Fruit fly (Drosophila melanogaster) whole organism, embryonic: Measurements from ENCODE around the gene CG4210.

Source experiments
- Asciz ChIP-seq: fragments of 200-800 bp; sonication (Bioruptor generic); optimal IDR thresholded peaks from 2 replicates; lab custom pipeline; 2017; ENCODE audit warnings: missing biosample characterization, mild to moderate bottlenecking, missing genetic modification characterization, missing genetic modification reagents
- Awh ChIP-seq: fragments of 200-800 bp; sonication (Bioruptor generic); IDR thresholded peaks from 2 replicates; pipeline ENCODE4, ENCODE4 v1.3.6; 2022; ENCODE audit warnings: missing biosample characterization, missing genetic modification characterization
- BEAF-32 ChIP-seq: fragments of 200-800 bp; sonication (Bioruptor generic); optimal IDR thresholded peaks from 3 replicates; lab custom pipeline; 2017; ENCODE audit warnings: missing biosample characterization, missing genetic modification characterization, mild to moderate bottlenecking, moderate library complexity, missing genetic modification reagents
- CG11560 ChIP-seq: fragments of 200-800 bp; sonication (Bioruptor generic); IDR thresholded peaks from 3 replicates; pipeline ENCODE4 v1.3.6; 2022; ENCODE audit warnings: missing biosample characterization, missing genetic modification characterization
- CG12659 ChIP-seq: fragments of 200-800 bp; sonication (Bioruptor generic); optimal IDR thresholded peaks from 3 replicates; lab custom pipeline; 2017; ENCODE audit warnings: mild to moderate bottlenecking, missing biosample characterization, missing genetic modification reagents, missing genetic modification characterization
- CG13123 ChIP-seq: fragments of 200-800 bp; sonication (Bioruptor generic); optimal IDR thresholded peaks from 2 replicates; lab custom pipeline; 2016; ENCODE audit warnings: missing biosample characterization, missing genetic modification characterization
- CG14710 ChIP-seq: fragments of 200-800 bp; sonication (Bioruptor generic); optimal IDR thresholded peaks from 3 replicates; lab custom pipeline; 2019; ENCODE audit warnings: missing biosample characterization, mild to moderate bottlenecking, missing genetic modification characterization, moderate library complexity
- CG15479 ChIP-seq: fragments of 200-800 bp; sonication (Bioruptor generic); optimal IDR thresholded peaks from 3 replicates; lab custom pipeline; 2019; ENCODE audit warnings: missing biosample characterization, mild to moderate bottlenecking, missing genetic modification characterization, moderate library complexity
- CG17829 ChIP-seq: fragments of 200-800 bp; optimal IDR thresholded peaks from 2 replicates; lab custom pipeline; 2019; ENCODE audit warnings: missing biosample characterization, mild to moderate bottlenecking, missing genetic modification characterization, moderate library complexity
- CG18011 ChIP-seq: fragments of 200-800 bp; sonication (Bioruptor generic); optimal IDR thresholded peaks from 2 replicates; lab custom pipeline; 2017; ENCODE audit warnings: missing biosample characterization, missing genetic modification characterization, mild to moderate bottlenecking, moderate library complexity, missing genotype
- CG2120 ChIP-seq: fragments of 200-800 bp; sonication (Bioruptor generic); optimal IDR thresholded peaks from 3 replicates; lab custom pipeline; 2016; ENCODE audit warnings: missing biosample characterization, missing genetic modification characterization
- CG2889 ChIP-seq: fragments of 200-800 bp; sonication (Bioruptor generic); IDR thresholded peaks from 3 replicates; pipeline ENCODE4 v1.3.6; 2022; ENCODE audit warnings: missing biosample characterization, missing genetic modification characterization
- CG3281 ChIP-seq: fragments of 200-800 bp; sonication (Bioruptor generic); optimal IDR thresholded peaks from 3 replicates; lab custom pipeline; 2017; ENCODE audit warnings: missing biosample characterization, mild to moderate bottlenecking, missing genetic modification characterization
- CG33557 ChIP-seq: fragments of 200-800 bp; sonication (Bioruptor generic); optimal IDR thresholded peaks from 2 replicates; lab custom pipeline; 2019; ENCODE audit warnings: missing biosample characterization, mild to moderate bottlenecking, missing genetic modification characterization, moderate library complexity
- CG4282 ChIP-seq: fragments of 200-800 bp; sonication (Bioruptor generic); optimal IDR thresholded peaks from 2 replicates; lab custom pipeline; 2016; ENCODE audit warnings: missing biosample characterization, missing genetic modification characterization
- CG4617 ChIP-seq: fragments of 200-800 bp; sonication (Bioruptor generic); optimal IDR thresholded peaks from 3 replicates; lab custom pipeline; 2016; ENCODE audit warnings: missing biosample characterization, missing genetic modification characterization, borderline replicate concordance
- CG6175 ChIP-seq: fragments of 200-800 bp; sonication (Bioruptor generic); IDR thresholded peaks from 3 replicates; pipeline ENCODE4 v1.3.6; 2022; ENCODE audit warnings: missing biosample characterization, missing genetic modification characterization
- CG7372 ChIP-seq: fragments of 200-800 bp; sonication (Bioruptor generic); IDR thresholded peaks from 2 replicates; pipeline ENCODE4 v1.3.6; 2022; ENCODE audit warnings: missing biosample characterization, missing genetic modification characterization
- E2f2 ChIP-seq: fragments of 200-800 bp; sonication (Bioruptor generic); IDR thresholded peaks from 2 replicates; pipeline ENCODE4 v1.3.6; 2022; ENCODE audit warnings: missing biosample characterization, missing genetic modification characterization
- Hr51 ChIP-seq, 2 experiments: fragments of 200-800 bp; sonication (Bioruptor generic); optimal IDR thresholded peaks; 2 replicates in 1 of 2; 3 replicates in 1 of 2; lab custom pipeline; 2016 to 2018; ENCODE audit warnings: missing biosample characterization in 2 of 2, missing genetic modification characterization in 2 of 2, mild to moderate bottlenecking in 1 of 2, moderate library complexity in 1 of 2
- Rx ChIP-seq: fragments of 200-800 bp; sonication (Bioruptor generic); IDR thresholded peaks from 2 replicates; pipeline ENCODE4 v1.3.6; 2022; ENCODE audit warnings: missing biosample characterization, missing genetic modification characterization
- Scr ChIP-seq: fragments of 200-800 bp; sonication (Bioruptor generic); IDR thresholded peaks from 2 replicates; pipeline ENCODE4 v1.3.6; 2022; ENCODE audit warnings: missing biosample characterization, missing genetic modification characterization; ENCODE audit not compliant: partially characterized antibody
- Side ChIP-seq: fragments of 200-800 bp; sonication (Bioruptor generic); optimal IDR thresholded peaks from 2 replicates; lab custom pipeline; 2016; ENCODE audit warnings: missing biosample characterization, missing genetic modification characterization
- Sin3A ChIP-seq: fragments of >200 bp; optimal IDR thresholded peaks from 2 replicates; lab custom pipeline; 2018
- Stat92E ChIP-seq, 3 experiments: fragments of >200 bp in 2 of 3; fragments of 200-800 bp in 1 of 3; sonication (Bioruptor generic) in 1 of 3; optimal IDR thresholded peaks; 2 replicates each; lab custom pipeline; 2017 to 2019; ENCODE audit warnings: missing biosample characterization in 3 of 3, missing genetic modification characterization in 3 of 3, mild to moderate bottlenecking in 1 of 3, moderate library complexity in 1 of 3
- ab ChIP-seq: fragments of 200-800 bp; sonication (Bioruptor generic); optimal IDR thresholded peaks from 2 replicates; lab custom pipeline; 2016; ENCODE audit warnings: missing biosample characterization, missing genetic modification characterization
- aop ChIP-seq: fragments of 200-800 bp; sonication (Bioruptor generic); IDR thresholded peaks from 2 replicates; pipeline ENCODE4 v1.3.6; 2022; ENCODE audit warnings: missing biosample characterization, missing genetic modification characterization
- ase ChIP-seq: fragments of 200-800 bp; sonication (Bioruptor generic); IDR thresholded peaks from 3 replicates; pipeline ENCODE4 v1.3.6; 2022; ENCODE audit warnings: missing biosample characterization, missing genetic modification characterization
- ato ChIP-seq: fragments of 200-800 bp; sonication (Bioruptor generic); IDR thresholded peaks from 2 replicates; pipeline ENCODE4 v1.3.6; 2022; ENCODE audit warnings: missing biosample characterization, missing genetic modification characterization; ENCODE audit not compliant: partially characterized antibody
- bsh ChIP-seq, 2 experiments: fragments of 200-800 bp; sonication (Bioruptor generic); optimal IDR thresholded peaks; 2 replicates each; lab custom pipeline; 2017 to 2018; ENCODE audit warnings: mild to moderate bottlenecking in 2 of 2, missing biosample characterization in 2 of 2, missing genetic modification characterization in 2 of 2, moderate library complexity in 1 of 2
- croc ChIP-seq: fragments of 200-800 bp; sonication (Bioruptor generic); conservative IDR thresholded peaks from 3 replicates; pipeline ENCODE4 v1.3.6; 2022; ENCODE audit warnings: missing biosample characterization, missing genetic modification characterization
- gcm2 ChIP-seq: fragments of 200-800 bp; sonication (Bioruptor generic); optimal IDR thresholded peaks from 2 replicates; lab custom pipeline; 2016; ENCODE audit warnings: missing biosample characterization, missing genetic modification characterization
- ind ChIP-seq: fragments of 200-800 bp; sonication (Bioruptor generic); optimal IDR thresholded peaks from 3 replicates; lab custom pipeline; 2016; ENCODE audit warnings: missing biosample characterization, missing genetic modification characterization
- kni ChIP-seq: fragments of 200-800 bp; sonication (Bioruptor generic); optimal IDR thresholded peaks from 3 replicates; lab custom pipeline; 2017; ENCODE audit warnings: mild to moderate bottlenecking, missing biosample characterization, missing genetic modification reagents, missing genetic modification characterization
- lilli ChIP-seq: fragments of 200-800 bp; sonication (Bioruptor generic); optimal IDR thresholded peaks from 3 replicates; lab custom pipeline; 2016; ENCODE audit warnings: missing biosample characterization, missing genetic modification characterization
- lmd ChIP-seq: fragments of 200-800 bp; sonication (Bioruptor generic); IDR thresholded peaks from 2 replicates; pipeline ENCODE4 v1.3.6; 2022; ENCODE audit warnings: missing biosample characterization, missing genetic modification characterization
- lola ChIP-seq, 3 experiments: fragments of >200 bp in 2 of 3; fragments of 200-800 bp in 1 of 3; sonication (Bioruptor generic) in 1 of 3; optimal IDR thresholded peaks; 2 replicates each; lab custom pipeline; 2017 to 2019; ENCODE audit warnings: missing biosample characterization in 3 of 3, missing genetic modification characterization in 3 of 3, mild to moderate bottlenecking in 1 of 3, moderate library complexity in 1 of 3
- luna ChIP-seq: fragments of 200-800 bp; sonication (Bioruptor generic); optimal IDR thresholded peaks from 2 replicates; lab custom pipeline; 2016; ENCODE audit warnings: missing biosample characterization, missing genetic modification characterization
- mld ChIP-seq: fragments of 200-800 bp; sonication (Bioruptor generic); IDR thresholded peaks from 3 replicates; pipeline ENCODE4 v1.3.6; 2022; ENCODE audit warnings: missing biosample characterization, missing genetic modification characterization; ENCODE audit not compliant: partially characterized antibody
- peb ChIP-seq: fragments of 200-800 bp; sonication (Bioruptor generic); IDR thresholded peaks from 2 replicates; pipeline ENCODE4 v1.3.6; 2022; ENCODE audit warnings: missing biosample characterization, missing genetic modification characterization
- repo ChIP-seq: fragments of 200-800 bp; sonication (Bioruptor generic); optimal IDR thresholded peaks from 2 replicates; lab custom pipeline; 2016; ENCODE audit warnings: missing biosample characterization, missing genetic modification characterization
- slp2 ChIP-seq: fragments of 200-800 bp; sonication (Bioruptor generic); optimal IDR thresholded peaks from 2 replicates; lab custom pipeline; 2016; ENCODE audit warnings: missing biosample characterization, missing genetic modification characterization
- stwl ChIP-seq: fragments of 200-800 bp; sonication (Bioruptor generic); optimal IDR thresholded peaks from 3 replicates; lab custom pipeline; 2018; ENCODE audit warnings: missing biosample characterization, mild to moderate bottlenecking, missing genetic modification characterization, moderate library complexity
- tup ChIP-seq: fragments of 200-800 bp; sonication (Bioruptor generic); optimal IDR thresholded peaks from 2 replicates; lab custom pipeline; 2016; ENCODE audit warnings: missing biosample characterization, mild to moderate bottlenecking, missing genetic modification characterization, moderate library complexity
- twi ChIP-seq: fragments of 200-800 bp; optimal IDR thresholded peaks from 2 replicates; lab custom pipeline; 2019; ENCODE audit warnings: missing biosample characterization, mild to moderate bottlenecking, missing genetic modification characterization, moderate library complexity
- vfl ChIP-seq: fragments of 200-800 bp; sonication (Bioruptor generic); optimal IDR thresholded peaks from 2 replicates; lab custom pipeline; 2016; ENCODE audit warnings: missing biosample characterization, missing genetic modification characterization
- vnd ChIP-seq: fragments of 200-800 bp; sonication (Bioruptor generic); IDR thresholded peaks from 3 replicates; pipeline ENCODE4 v1.3.6; 2022; ENCODE audit warnings: missing biosample characterization, missing genetic modification characterization; ENCODE audit not compliant: partially characterized antibody
- zfh1 ChIP-seq: fragments of 200-800 bp; sonication (Bioruptor generic); IDR thresholded peaks from 3 replicates; pipeline ENCODE4 v1.3.6; 2022; ENCODE audit warnings: missing biosample characterization, missing genetic modification characterization

Gene CG4210

DNA sequence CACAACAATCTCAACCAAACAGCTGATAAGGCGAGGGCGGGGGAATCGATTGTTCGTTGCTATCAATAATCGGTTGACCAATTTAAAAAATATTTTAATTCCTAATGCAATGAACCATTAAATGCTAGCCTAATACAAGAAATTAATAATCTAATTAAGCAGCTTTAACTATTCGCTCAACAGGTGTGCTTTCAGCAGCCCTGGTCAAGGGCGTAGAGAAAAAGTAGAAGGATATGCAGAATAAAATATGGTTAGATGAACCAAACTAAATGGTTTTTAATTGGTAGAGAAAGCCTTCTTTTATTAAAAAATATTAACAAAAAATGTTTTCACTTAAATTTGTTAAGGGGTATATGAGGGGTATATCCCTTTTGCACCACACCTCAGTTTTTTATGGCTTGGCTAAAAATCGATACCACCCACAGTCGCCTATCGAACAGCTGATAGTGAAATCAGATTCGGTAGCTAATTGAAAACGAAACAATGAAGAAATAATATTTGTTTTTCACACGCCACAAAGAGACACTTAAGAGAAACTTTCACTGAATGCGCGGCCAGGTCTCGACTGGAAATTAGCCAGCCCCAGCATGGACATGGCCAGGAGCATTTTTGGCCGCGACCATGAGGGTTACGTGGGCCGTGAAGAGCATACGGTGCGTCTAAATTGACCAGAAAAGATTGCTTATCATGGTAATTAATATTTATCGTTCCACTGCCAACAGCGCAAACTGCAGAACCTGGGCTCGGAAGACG is 5.2 kb downstream of the CG4210 start, which contains the start of the genes SIDL and CG12241 (continued):
- TF ChIP-seq CG13123 (GFP tag; lab: Kevin White, UChicago) (peak; percentile 18), vfl (GFP tag; lab: Kevin White, UChicago) (peak; percentile 48), twi (peak; percentile 13), Stat92E (GFP tag; optimal IDR thresholded peaks at IDR 0.05; lab: Kevin White, UChicago) (no peak), CG6175 (GFP tag; lab: Robert Waterston, UW) (peak; percentile 85), Awh (GFP tag; lab: Robert Waterston, UW) (peak; percentile 88), BEAF-32 (GFP tag; lab: Kevin White, UChicago) (peak; percentile 59), CG14710 (tag; lab: Kevin White, UChicago) (peak; percentile 73), E2f2 (GFP tag; lab: Robert Waterston, UW) (peak; percentile 58), lmd (GFP tag; lab: Robert Waterston, UW) (peak; percentile 93), kni (no peak), mld (GFP tag; lab: Robert Waterston, UW) (no peak), Hr51 (GFP tag; optimal IDR thresholded peaks at IDR 0.05; lab: Kevin White, UChicago) (peak in 1 of 2 experiments; percentile 43), repo (peak; percentile 46), peb (GFP tag; lab: Robert Waterston, UW) (peak; percentile 80), ase (GFP tag; lab: Robert Waterston, UW) (peak; percentile 91), stwl (peak; percentile 16), lola (GFP tag; optimal IDR thresholded peaks at IDR 0.05; lab: Kevin White, UChicago) (peak in 1 of 3 experiments; percentile 45), Asciz (GFP tag; lab: Kevin White, UChicago) (no peak), Rx (GFP tag; lab: Robert Waterston, UW) (peak; percentile 93), CG7372 (GFP tag; lab: Robert Waterston, UW) (peak; percentile 92), ab (no peak), tup (no peak), luna (GFP tag; lab: Kevin White, UChicago) (peak; percentile 75), CG12659 (GFP tag; lab: Kevin White, UChicago) (peak; percentile 69), CG15479 (peak; percentile 25), CG11560 (tag; lab: Robert Waterston, UW) (peak; percentile 85), lilli (GFP tag; lab: Kevin White, UChicago) (peak; percentile 87), CG17829 (tag; lab: Kevin White, UChicago) (peak; percentile 86), Side (GFP tag; lab: Kevin White, UChicago) (peak; percentile 77), gcm2 (no peak), CG33557 (GFP tag; lab: Kevin White, UChicago) (peak; percentile 4), vnd (GFP tag; lab: Robert Waterston, UW) (no peak), croc (GFP tag; lab: Robert Waterston, UW) (peak; percentile 72), bsh (GFP tag; optimal IDR thresholded peaks at IDR 0.05; lab: Kevin White, UChicago) (peak in 1 of 2 experiments; percentile 44), CG4282 (no peak), Sin3A (lab: Kevin White, UChicago) (no peak), zfh1 (GFP tag; lab: Robert Waterston, UW) (peak; percentile 94), aop (GFP tag; lab: Robert Waterston, UW) (no peak), CG3281 (GFP tag; lab: Kevin White, UChicago) (peak; percentile 83), CG18011 (GFP tag; lab: Kevin White, UChicago) (peak; percentile 50), ind (GFP tag; lab: Kevin White, UChicago) (peak; percentile 88), CG4617 (GFP tag; lab: Kevin White, UChicago) (peak; percentile 18), slp2 (GFP tag; lab: Kevin White, UChicago) (peak; percentile 45), ato (GFP tag; lab: Robert Waterston, UW) (no peak), CG2120 (GFP tag; lab: Kevin White, UChicago) (peak; percentile 84), Scr (GFP tag; lab: Robert Waterston, UW) (peak; percentile 42), CG2889 (peak; percentile 48; the same call in 1 of the 3 replicates)
